Worm (Caenorhabditis elegans) whole organism, dauer: ENCODE results near the gene ZC132.3.
"Not testable (repeated sequence)": the region's sequence is repeated elsewhere in the genome, so short reads cannot be mapped to it uniquely, and the experiment has no call there.

Source experiments
- unc-62 ChIP-seq: sonication (generic microtip); optimal IDR thresholded peaks from 2 replicates; lab custom pipeline; 2017; ENCODE audit warnings: missing biosample characterization, missing genetic modification reagents, missing genetic modification characterization

The ZC132.3 gene

ce11 chrV:4299741-4300140 lies at the start of gene ZC132.3:
ZC132.3 (minus strand) TSS chrV:4299841.
- no peak for TF ChIP-seq unc-62 (GFP tag; lab: Kevin White, UChicago)

ce11 chrV:4346799-4347198 lies 47.2 kb upstream of the ZC132.3 start, which contains the start of gene mcm-7:
mcm-7 (plus strand) TSS chrV:4347166.
- TF ChIP-seq unc-62 (GFP tag; lab: Kevin White, UChicago): no peak

ce11 chrV:4346325-4346724 lies 46.7 kb upstream of the ZC132.3 start, which contains the start of gene hpo-18:
hpo-18 (minus strand) TSS chrV:4346425.
- no peak for TF ChIP-seq unc-62 (GFP tag; lab: Kevin White, UChicago)

- TF ChIP-seq unc-62 (GFP tag; lab: Kevin White, UChicago): no peak
Measured at ce11 chrV:4345714-4346113, 46.1 kb upstream of the ZC132.3 start, which contains the start of gene figl-1. figl-1 (minus strand) TSS chrV:4345999.

- no peak for TF ChIP-seq unc-62 (GFP tag; lab: Kevin White, UChicago)
Measured at ce11 chrV:4341736-4342135, 42.1 kb upstream of the ZC132.3 start.

- TF ChIP-seq unc-62 (GFP tag; lab: Kevin White, UChicago): no peak
Measured at ce11 chrV:4341208-4341607, 41.6 kb upstream of the ZC132.3 start, which contains the start of gene glrx-3. glrx-3 (minus strand) TSS chrV:4341308.

- TF ChIP-seq unc-62 (GFP tag; lab: Kevin White, UChicago): no peak
Measured at ce11 chrV:4339479-4339878, 39.8 kb upstream of the ZC132.3 start.

- TF ChIP-seq unc-62 (GFP tag; lab: Kevin White, UChicago): not testable (repeated sequence)
Measured at ce11 chrV:4336462-4336861, 36.8 kb upstream of the ZC132.3 start, which contains the start of gene irld-1. irld-1 (plus strand) TSS chrV:4336762.

- TF ChIP-seq unc-62 (GFP tag; lab: Kevin White, UChicago): no peak
Measured at ce11 chrV:4332450-4332849, 32.8 kb upstream of the ZC132.3 start, which contains the start of gene oac-12. oac-12 (minus strand) TSS chrV:4332550.

ce11 chrV:4330820-4331219 lies 31.2 kb upstream of the ZC132.3 start:
- no peak for TF ChIP-seq unc-62 (GFP tag; lab: Kevin White, UChicago)

ce11 chrV:4326841-4327240 lies 27.2 kb upstream of the ZC132.3 start, which contains the start of gene D2063.1:
D2063.1 (plus strand) TSS chrV:4327121.
- TF ChIP-seq unc-62 (GFP tag; lab: Kevin White, UChicago): no peak

ce11 chrV:4325415-4325814 lies 25.8 kb upstream of the ZC132.3 start, which contains the start of gene nhr-125:
nhr-125 (minus strand) TSS chrV:4325515.
- no peak for TF ChIP-seq unc-62 (GFP tag; lab: Kevin White, UChicago)

- no peak for TF ChIP-seq unc-62 (GFP tag; lab: Kevin White, UChicago)
Measured at ce11 chrV:4322706-4323105, 23.1 kb upstream of the ZC132.3 start, which contains the start of gene R02D1.2. R02D1.2 (minus strand) TSS chrV:4322806.

ce11 chrV:4319867-4320266 lies 20.2 kb upstream of the ZC132.3 start, which contains the start of gene ZC132.9:
ZC132.9 (minus strand) TSS chrV:4319967.
- TF ChIP-seq unc-62 (GFP tag; lab: Kevin White, UChicago): no peak

ce11 chrV:4315057-4315456 lies 15.4 kb upstream of the ZC132.3 start, which contains the start of gene srh-192:
srh-192 (minus strand) TSS chrV:4315157.
- TF ChIP-seq unc-62 (GFP tag; lab: Kevin White, UChicago): no peak

- no peak for TF ChIP-seq unc-62 (GFP tag; lab: Kevin White, UChicago)
Measured at ce11 chrV:4304240-4304639, 4.6 kb upstream of the ZC132.3 start.

- no peak for TF ChIP-seq unc-62 (GFP tag; lab: Kevin White, UChicago)
Measured at ce11 chrV:4303793-4304192, 4.2 kb upstream of the ZC132.3 start.
